Worm (Caenorhabditis elegans) whole organism, midembryonic: ENCODE data around the gene C40C9.3.
A peak's percentile ranks its signal among the peaks of the same experiment; 100 is the strongest.

Source experiments
- T22C8.4 ChIP-seq: fragments of 200-800 bp; sonication (Bioruptor generic); IDR thresholded peaks from 2 replicates; pipeline ENCODE4 v1.3.6; 2022; ENCODE audit warnings: missing genetic modification characterization, missing compliant biosample characterization
- cog-1 ChIP-seq: sonication (generic microtip); optimal IDR thresholded peaks from 2 replicates; lab custom pipeline; 2016; ENCODE audit warnings: missing genetic modification characterization, missing compliant biosample characterization
- flt-1 ChIP-seq: fragments of 200-800 bp; sonication (Bioruptor generic); IDR thresholded peaks from 2 replicates; pipeline ENCODE4 v1.3.6; 2022; ENCODE audit warnings: missing genetic modification characterization, missing compliant biosample characterization
- klf-2 ChIP-seq: fragments of 200-800 bp; sonication (Bioruptor generic); conservative IDR thresholded peaks from 2 replicates; pipeline ENCODE4 v1.3.6; 2022; ENCODE audit warnings: missing genetic modification reagents, missing genetic modification characterization, missing compliant biosample characterization
- med-1 ChIP-seq: sonication (generic microtip); optimal IDR thresholded peaks from 2 replicates; lab custom pipeline; 2017; ENCODE audit warnings: missing genetic modification characterization, mild to moderate bottlenecking, missing compliant biosample characterization, antibody characterized with exemption, missing genetic modification reagents; ENCODE audit not compliant: insufficient read depth
- ref-1 ChIP-seq: fragments of 200-800 bp; sonication (Bioruptor generic); conservative IDR thresholded peaks from 2 replicates; pipeline ENCODE4 v1.3.6; 2022; ENCODE audit warnings: missing genetic modification reagents, missing genetic modification characterization, missing compliant biosample characterization
- tab-1 ChIP-seq: fragments of 200-800 bp; sonication (Bioruptor generic); IDR thresholded peaks from 2 replicates; pipeline ENCODE4 v1.3.6; 2022; ENCODE audit warnings: missing genetic modification characterization, missing compliant biosample characterization
- ztf-23 ChIP-seq: fragments of 200-800 bp; sonication (Bioruptor generic); IDR thresholded peaks from 2 replicates; pipeline ENCODE4 v1.3.6; 2022; ENCODE audit warnings: missing genetic modification reagents, missing genetic modification characterization, missing compliant biosample characterization
- ztf-29 ChIP-seq: fragments of 200-800 bp; sonication (Bioruptor generic); IDR thresholded peaks from 2 replicates; pipeline ENCODE4 v1.3.6; 2022; ENCODE audit warnings: missing genetic modification reagents, missing genetic modification characterization, missing compliant biosample characterization

Gene C40C9.3

DNA sequence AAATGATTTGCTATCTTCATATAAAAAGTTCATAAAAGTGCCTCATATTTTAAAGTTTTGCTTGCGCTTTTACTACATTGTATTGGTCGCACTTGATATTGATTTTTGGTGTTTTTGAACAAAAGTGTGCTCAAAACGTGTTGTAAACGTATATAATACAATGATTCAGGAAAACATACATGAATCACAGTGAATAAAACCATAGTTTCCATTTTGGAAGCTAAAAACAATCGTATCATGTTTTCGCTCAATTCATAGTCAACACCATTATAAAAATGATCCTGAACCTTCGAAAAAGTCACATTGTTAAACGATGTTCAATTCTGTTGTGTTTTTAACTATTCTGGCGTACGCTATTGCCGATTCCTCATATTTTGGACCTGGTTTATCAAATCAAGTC lies at the start of gene C40C9.3:
Gene C40C9.3, plus strand, starts transcription at position 301 of the 400 bp plus-strand sequence.
- no peak for TF ChIP-seq ztf-23 (GFP tag; lab: Robert Waterston, UW)
- TF ChIP-seq tab-1: no peak
- TF ChIP-seq klf-2 (GFP tag; lab: Robert Waterston, UW): no peak
- no peak for TF ChIP-seq flt-1 (GFP tag; lab: Robert Waterston, UW)
- TF ChIP-seq ref-1: no peak
- TF ChIP-seq ztf-29 (GFP tag; lab: Robert Waterston, UW): no peak
- TF ChIP-seq T22C8.4 (GFP tag; lab: Robert Waterston, UW): no peak
- TF ChIP-seq med-1 (GFP tag; lab: Kevin White, UChicago): no peak
- TF ChIP-seq cog-1 (tag; lab: Kevin White, UChicago): no peak

- TF ChIP-seq flt-1 (GFP tag; lab: Robert Waterston, UW): peak; percentile 63
- no peak for TF ChIP-seq tab-1
- peak; percentile 19 for TF ChIP-seq cog-1 (tag; lab: Kevin White, UChicago)
- no peak for TF ChIP-seq klf-2 (GFP tag; lab: Robert Waterston, UW)
- peak; percentile 53; the same call in 1 of the 2 replicates for TF ChIP-seq ztf-23 (GFP tag; lab: Robert Waterston, UW)
- no peak for TF ChIP-seq T22C8.4 (GFP tag; lab: Robert Waterston, UW)
- TF ChIP-seq ref-1: no peak
- TF ChIP-seq med-1 (GFP tag; lab: Kevin White, UChicago): no peak
- TF ChIP-seq ztf-29 (GFP tag; lab: Robert Waterston, UW): no peak
Measured at ce11 chrX:13598021-13598499, 49.3 kb upstream of the C40C9.3 start, which contains the start of gene bra-1. TSS of gene bra-1 (plus strand) at chrX:13598449.

ce11 chrX:13600136-13600535 lies 47.3 kb upstream of the C40C9.3 start, which contains the start of gene F54B11.7:
TSS of gene F54B11.7 (plus strand) at chrX:13600436.
- TF ChIP-seq T22C8.4 (GFP tag; lab: Robert Waterston, UW) (no peak), ztf-23 (GFP tag; lab: Robert Waterston, UW) (no peak), ztf-29 (GFP tag; lab: Robert Waterston, UW) (no peak), tab-1 (no peak), ref-1 (no peak), klf-2 (GFP tag; lab: Robert Waterston, UW) (no peak), flt-1 (GFP tag; lab: Robert Waterston, UW) (no peak), med-1 (GFP tag; lab: Kevin White, UChicago) (no peak), cog-1 (tag; lab: Kevin White, UChicago) (no peak)

ce11 chrX:13603826-13604225 lies 43.6 kb upstream of the C40C9.3 start, which contains the start of gene F54B11.8:
TSS of gene F54B11.8 (minus strand) at chrX:13603926.
- TF ChIP-seq tab-1 (no peak), cog-1 (tag; lab: Kevin White, UChicago) (no peak), ztf-29 (GFP tag; lab: Robert Waterston, UW) (no peak)

DNA sequence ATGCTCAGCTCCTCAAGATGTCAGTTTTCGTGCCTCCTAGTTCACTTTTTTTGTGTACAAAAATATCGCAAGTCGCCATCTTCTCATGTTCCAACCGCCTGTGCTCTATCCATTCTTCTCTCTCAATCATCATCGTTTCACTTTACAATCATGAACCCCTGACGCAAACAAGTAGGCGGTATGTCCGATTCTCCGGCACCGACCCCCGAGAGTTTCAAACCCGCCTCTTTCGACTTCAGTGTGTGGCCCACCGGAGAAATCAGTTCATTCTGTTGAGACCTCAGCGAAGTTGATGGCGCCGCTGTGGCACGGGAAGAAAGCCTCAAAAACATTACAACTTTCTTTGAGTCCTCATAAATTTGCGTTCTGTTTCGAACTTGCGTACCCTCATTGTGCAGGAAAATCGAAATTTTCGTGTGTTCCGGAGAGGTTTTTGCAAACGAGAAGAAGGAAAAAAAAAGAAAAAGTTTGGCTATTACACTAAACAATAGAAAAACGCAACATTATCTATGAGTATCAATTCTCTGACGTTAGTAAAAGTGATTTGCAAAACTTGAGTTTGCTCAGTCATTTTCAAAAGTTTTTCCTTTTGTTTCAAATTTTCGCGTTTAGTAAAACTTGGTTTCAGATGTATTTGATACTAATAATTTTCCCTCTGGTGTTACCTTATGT lies 42.3 kb upstream of the C40C9.3 start, which contains the start of gene F54B11.9:
Gene F54B11.9, plus strand, starts transcription at position 622 of the 672 bp plus-strand sequence.
- TF ChIP-seq ztf-29 (GFP tag; lab: Robert Waterston, UW) (no peak), klf-2 (GFP tag; lab: Robert Waterston, UW) (no peak), flt-1 (GFP tag; lab: Robert Waterston, UW) (no peak), T22C8.4 (GFP tag; lab: Robert Waterston, UW) (no peak), ref-1 (no peak), ztf-23 (GFP tag; lab: Robert Waterston, UW) (no peak), cog-1 (tag; lab: Kevin White, UChicago) (no peak), med-1 (GFP tag; lab: Kevin White, UChicago) (no peak), tab-1 (no peak)

ce11 chrX:13605854-13606253 lies 41.6 kb upstream of the C40C9.3 start:
- TF ChIP-seq T22C8.4 (GFP tag; lab: Robert Waterston, UW): no peak
- no peak for TF ChIP-seq med-1 (GFP tag; lab: Kevin White, UChicago)
- TF ChIP-seq cog-1 (tag; lab: Kevin White, UChicago): no peak
- no peak for TF ChIP-seq flt-1 (GFP tag; lab: Robert Waterston, UW)
- TF ChIP-seq ref-1: no peak
- no peak for TF ChIP-seq tab-1
- no peak for TF ChIP-seq ztf-23 (GFP tag; lab: Robert Waterston, UW)
- no peak for TF ChIP-seq klf-2 (GFP tag; lab: Robert Waterston, UW)

DNA sequence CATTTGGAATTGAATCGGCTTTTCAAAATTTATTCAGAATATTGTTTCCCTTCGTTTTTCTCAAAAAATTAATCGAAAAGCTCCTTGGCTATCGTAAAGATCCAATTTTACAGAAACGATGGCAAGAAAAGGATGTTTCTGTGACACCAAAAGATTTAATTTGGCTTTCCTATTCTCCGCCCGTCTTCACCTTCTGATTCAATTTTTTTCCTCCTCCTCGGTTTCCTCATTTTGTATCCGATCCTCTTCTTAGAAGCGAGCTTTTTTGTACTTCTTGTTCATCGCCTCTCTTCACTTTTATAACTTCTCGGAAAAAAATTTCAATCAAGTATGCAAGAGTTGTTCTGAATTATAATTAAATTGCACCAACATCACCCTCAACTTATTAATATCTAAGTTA lies 37.4 kb upstream of the C40C9.3 start:
- TF ChIP-seq ztf-29 (GFP tag; lab: Robert Waterston, UW) (no peak), klf-2 (GFP tag; lab: Robert Waterston, UW) (no peak), ref-1 (no peak), ztf-23 (GFP tag; lab: Robert Waterston, UW) (no peak), med-1 (GFP tag; lab: Kevin White, UChicago) (no peak), cog-1 (tag; lab: Kevin White, UChicago) (no peak), tab-1 (no peak), T22C8.4 (GFP tag; lab: Robert Waterston, UW) (no peak), flt-1 (GFP tag; lab: Robert Waterston, UW) (no peak)

DNA sequence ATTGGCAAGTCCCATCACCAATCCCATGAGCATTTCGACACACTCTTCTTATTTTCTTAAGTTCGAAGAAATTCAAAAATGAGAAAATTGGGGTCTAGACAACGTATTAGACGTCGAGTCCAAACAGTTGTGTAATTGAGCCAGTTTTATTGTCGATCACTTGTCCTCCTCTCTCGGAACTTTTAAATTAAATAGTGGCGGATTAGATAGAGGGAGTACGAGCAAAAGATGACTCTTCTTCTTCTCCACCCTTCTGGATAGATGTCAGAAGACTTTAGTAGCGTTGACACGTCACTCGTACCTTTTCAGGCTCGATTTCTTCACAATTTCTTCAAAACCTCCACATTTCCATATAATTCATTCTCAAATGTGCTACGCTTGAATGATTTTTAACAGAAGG lies 32.2 kb upstream of the C40C9.3 start:
- TF ChIP-seq ztf-23 (GFP tag; lab: Robert Waterston, UW) (no peak), flt-1 (GFP tag; lab: Robert Waterston, UW) (no peak), ztf-29 (GFP tag; lab: Robert Waterston, UW) (no peak), tab-1 (no peak)

DNA sequence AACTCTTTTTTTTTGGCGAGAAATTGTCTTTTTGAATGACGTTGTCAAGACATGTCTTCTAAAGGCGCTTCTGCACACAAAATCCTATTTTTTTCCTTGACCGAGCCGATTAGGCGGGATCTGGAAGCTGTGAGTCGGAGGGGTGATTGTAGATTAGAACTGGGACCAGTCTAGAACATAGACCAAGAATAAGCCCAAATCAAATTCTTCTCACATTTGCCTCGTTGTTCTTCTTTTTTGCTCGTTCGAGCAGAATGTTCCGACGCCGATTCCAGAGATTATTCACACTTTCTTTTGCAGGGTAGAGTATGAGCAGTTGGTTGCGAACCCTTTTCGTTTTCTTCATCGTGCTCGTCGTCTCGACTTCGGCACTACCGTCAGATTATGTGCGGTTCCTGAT lies 28.8 kb upstream of the C40C9.3 start, which contains the start of gene nlp-53:
Gene nlp-53, plus strand, starts transcription at position 301 of the 400 bp plus-strand sequence.
- TF ChIP-seq ref-1 (no peak), klf-2 (GFP tag; lab: Robert Waterston, UW) (no peak), ztf-29 (GFP tag; lab: Robert Waterston, UW) (no peak), T22C8.4 (GFP tag; lab: Robert Waterston, UW) (no peak), ztf-23 (GFP tag; lab: Robert Waterston, UW) (no peak), cog-1 (tag; lab: Kevin White, UChicago) (no peak), med-1 (GFP tag; lab: Kevin White, UChicago) (no peak), tab-1 (no peak), flt-1 (GFP tag; lab: Robert Waterston, UW) (no peak)
